Fruit fly (Drosophila melanogaster) whole organism, embryonic: Measurements from ENCODE around the gene CG7029.

Experiments used
- Atf-2 ChIP-seq: fragments of 200-800 bp; sonication (Bioruptor generic); optimal IDR thresholded peaks from 2 replicates; lab custom pipeline; 2016; ENCODE audit warnings: missing biosample characterization, missing genetic modification characterization
- Blimp-1 ChIP-seq: fragments of 200-800 bp; sonication (Bioruptor generic); optimal IDR thresholded peaks from 3 replicates; lab custom pipeline; 2018; ENCODE audit warnings: missing biosample characterization, missing genetic modification characterization, mild to moderate bottlenecking, moderate library complexity, missing genetic modification reagents
- CG10209 ChIP-seq: fragments of 200-800 bp; sonication (Bioruptor generic); optimal IDR thresholded peaks from 3 replicates; lab custom pipeline; 2017; ENCODE audit warnings: missing biosample characterization, mild to moderate bottlenecking, missing genetic modification characterization, missing genetic modification reagents
- CG10274 ChIP-seq: fragments of 200-800 bp; sonication (Bioruptor generic); optimal IDR thresholded peaks from 3 replicates; lab custom pipeline; 2017; ENCODE audit warnings: missing biosample characterization, mild to moderate bottlenecking, missing genetic modification characterization
- CG12071 ChIP-seq: fragments of 200-800 bp; sonication (Bioruptor generic); optimal IDR thresholded peaks from 3 replicates; lab custom pipeline; 2018; ENCODE audit warnings: missing biosample characterization, mild to moderate bottlenecking, missing genetic modification characterization
- CG13894 ChIP-seq: fragments of 200-800 bp; sonication (Bioruptor generic); optimal IDR thresholded peaks from 3 replicates; lab custom pipeline; 2018; ENCODE audit warnings: missing biosample characterization, mild to moderate bottlenecking, missing genetic modification characterization, moderate library complexity
- CG15269 ChIP-seq: fragments of 200-800 bp; sonication (Bioruptor generic); optimal IDR thresholded peaks from 2 replicates; lab custom pipeline; 2018; ENCODE audit warnings: missing biosample characterization, mild to moderate bottlenecking, missing genetic modification characterization, moderate library complexity
- CG16813 ChIP-seq: fragments of 200-800 bp; sonication (Bioruptor generic); IDR thresholded peaks from 3 replicates; pipeline ENCODE4 v1.3.6; 2022; ENCODE audit warnings: missing biosample characterization, missing genetic modification characterization; ENCODE audit not compliant: partially characterized antibody
- CG17361 ChIP-seq: fragments of 200-800 bp; sonication (Bioruptor generic); IDR thresholded peaks from 3 replicates; pipeline ENCODE4 v1.3.6; 2022; ENCODE audit warnings: missing biosample characterization, missing genetic modification characterization
- CG31365 ChIP-seq: fragments of 200-800 bp; sonication (Bioruptor generic); optimal IDR thresholded peaks from 2 replicates; lab custom pipeline; 2018; ENCODE audit warnings: missing biosample characterization, mild to moderate bottlenecking, missing genetic modification characterization
- CG3163 ChIP-seq: fragments of 200-800 bp; sonication (Bioruptor generic); optimal IDR thresholded peaks from 3 replicates; lab custom pipeline; 2016; ENCODE audit warnings: missing biosample characterization, missing genetic modification characterization
- CG3995 ChIP-seq: fragments of 200-800 bp; sonication (Bioruptor generic); optimal IDR thresholded peaks from 3 replicates; lab custom pipeline; 2016; ENCODE audit warnings: missing biosample characterization, missing genetic modification characterization
- CG7357 ChIP-seq: fragments of 200-800 bp; sonication (Bioruptor generic); IDR thresholded peaks from 3 replicates; pipeline ENCODE4 v1.3.6; 2022; ENCODE audit warnings: missing biosample characterization, missing genetic modification characterization
- CG7963 ChIP-seq: fragments of 200-800 bp; sonication (Bioruptor generic); IDR thresholded peaks from 3 replicates; pipeline ENCODE4 v1.3.6; 2022; ENCODE audit warnings: missing biosample characterization, missing genetic modification characterization; ENCODE audit not compliant: partially characterized antibody
- CG8089 ChIP-seq: fragments of 200-800 bp; sonication (Bioruptor generic); optimal IDR thresholded peaks from 3 replicates; lab custom pipeline; 2016; ENCODE audit warnings: missing biosample characterization, missing genetic modification characterization
- CG8290 ChIP-seq, 3 experiments: fragments of 200-800 bp; sonication (Bioruptor generic); optimal IDR thresholded peaks; 2 replicates each; lab custom pipeline; 2016 to 2019; ENCODE audit warnings: missing biosample characterization in 3 of 3, missing genetic modification characterization in 3 of 3, mild to moderate bottlenecking in 2 of 3, moderate library complexity in 1 of 3
- CG8359 ChIP-seq: fragments of 200-800 bp; sonication (Bioruptor generic); optimal IDR thresholded peaks from 2 replicates; lab custom pipeline; 2017; ENCODE audit warnings: missing biosample characterization, mild to moderate bottlenecking, missing genetic modification characterization, borderline replicate concordance
- Camta ChIP-seq: fragments of 200-800 bp; sonication (Bioruptor generic); optimal IDR thresholded peaks from 2 replicates; lab custom pipeline; 2016; ENCODE audit warnings: missing biosample characterization, missing genetic modification characterization
- CrebB ChIP-seq: fragments of 200-800 bp; sonication (Bioruptor generic); optimal IDR thresholded peaks from 3 replicates; lab custom pipeline; 2018; ENCODE audit warnings: missing biosample characterization, mild to moderate bottlenecking, missing genetic modification characterization
- D19A ChIP-seq: fragments of 200-800 bp; optimal IDR thresholded peaks from 3 replicates; lab custom pipeline; 2019; ENCODE audit warnings: missing biosample characterization, mild to moderate bottlenecking, missing genetic modification characterization, moderate library complexity
- HLHmδ ChIP-seq: fragments of 200-800 bp; sonication (Bioruptor generic); optimal IDR thresholded peaks from 2 replicates; lab custom pipeline; 2018; ENCODE audit warnings: missing biosample characterization, mild to moderate bottlenecking, missing genetic modification characterization, moderate library complexity
- HmgZ ChIP-seq: fragments of 200-800 bp; sonication (Bioruptor generic); optimal IDR thresholded peaks from 2 replicates; lab custom pipeline; 2018; ENCODE audit warnings: missing biosample characterization, mild to moderate bottlenecking, missing genetic modification characterization
- Tbp ChIP-seq: fragments of >200 bp; optimal IDR thresholded peaks from 2 replicates; lab custom pipeline; 2018; ENCODE audit warnings: missing biosample characterization, missing genetic modification characterization
- cato ChIP-seq: fragments of 200-800 bp; sonication (Bioruptor generic); optimal IDR thresholded peaks from 2 replicates; lab custom pipeline; 2016; ENCODE audit warnings: missing biosample characterization, missing genetic modification characterization, borderline replicate concordance
- chm ChIP-seq: fragments of 200-800 bp; sonication (Bioruptor generic); IDR thresholded peaks from 2 replicates; pipeline ENCODE4 v1.3.6; 2022; ENCODE audit warnings: missing biosample characterization, missing genetic modification characterization
- danr ChIP-seq: fragments of 200-800 bp; sonication (Bioruptor generic); IDR thresholded peaks from 2 replicates; pipeline ENCODE4 v1.3.6; 2022; ENCODE audit warnings: missing biosample characterization, missing genetic modification characterization
- dati ChIP-seq: fragments of 200-800 bp; sonication (Bioruptor generic); IDR thresholded peaks from 2 replicates; pipeline ENCODE4 v1.3.6; 2022; ENCODE audit warnings: missing biosample characterization, missing genetic modification characterization
- disco-r ChIP-seq: fragments of 200-800 bp; sonication (Bioruptor generic); optimal IDR thresholded peaks from 2 replicates; lab custom pipeline; 2016; ENCODE audit warnings: missing biosample characterization, missing genetic modification characterization
- dm ChIP-seq: fragments of 200-800 bp; sonication (Bioruptor generic); optimal IDR thresholded peaks from 3 replicates; lab custom pipeline; 2016; ENCODE audit warnings: missing biosample characterization, missing genetic modification characterization
- dmrt11E ChIP-seq: fragments of 200-800 bp; sonication (Bioruptor generic); optimal IDR thresholded peaks from 3 replicates; lab custom pipeline; 2018; ENCODE audit warnings: missing biosample characterization, mild to moderate bottlenecking, missing genetic modification characterization, moderate library complexity
- en ChIP-seq: fragments of 200-800 bp; sonication (Bioruptor generic); optimal IDR thresholded peaks from 2 replicates; lab custom pipeline; 2016; ENCODE audit warnings: missing biosample characterization, missing genetic modification characterization
- fd3F ChIP-seq: fragments of 200-800 bp; sonication (Bioruptor generic); optimal IDR thresholded peaks from 2 replicates; lab custom pipeline; 2018; ENCODE audit warnings: missing biosample characterization, mild to moderate bottlenecking, missing genetic modification characterization, moderate library complexity
- fd96Cb ChIP-seq: fragments of 200-800 bp; sonication (Bioruptor generic); optimal IDR thresholded peaks from 2 replicates; lab custom pipeline; 2018; ENCODE audit warnings: missing biosample characterization, mild to moderate bottlenecking, missing genetic modification characterization, moderate library complexity
- hkb ChIP-seq, 2 experiments: fragments of 200-800 bp in 1 of 2; fragments of >200 bp in 1 of 2; sonication (Bioruptor generic) in 1 of 2; IDR thresholded peaks in 1 of 2; optimal IDR thresholded peaks in 1 of 2; 2 replicates each; pipeline versions ENCODE4 v1.3.6 to Lab custom; 2017 to 2022; ENCODE audit warnings: missing biosample characterization in 1 of 2, missing genetic modification characterization in 1 of 2
- kay ChIP-seq: fragments of 200-800 bp; sonication (Bioruptor generic); optimal IDR thresholded peaks from 2 replicates; lab custom pipeline; 2016; ENCODE audit warnings: missing biosample characterization, missing genetic modification characterization
- mam ChIP-seq: fragments of 200-800 bp; sonication (Bioruptor generic); optimal IDR thresholded peaks from 3 replicates; lab custom pipeline; 2016; ENCODE audit warnings: missing biosample characterization, missing genetic modification characterization
- pb ChIP-seq: fragments of 200-800 bp; sonication (Bioruptor generic); optimal IDR thresholded peaks from 3 replicates; lab custom pipeline; 2016; ENCODE audit warnings: missing biosample characterization, missing genetic modification characterization
- pfk ChIP-seq: fragments of 200-800 bp; sonication (Bioruptor generic); optimal IDR thresholded peaks from 2 replicates; lab custom pipeline; 2018; ENCODE audit warnings: missing biosample characterization, mild to moderate bottlenecking, missing genetic modification characterization, moderate library complexity
- prd ChIP-seq, 3 experiments: fragments of >200 bp in 2 of 3; fragments of 200-800 bp in 1 of 3; sonication (Bioruptor generic) in 1 of 3; optimal IDR thresholded peaks in 2 of 3; IDR thresholded peaks in 1 of 3; 2 replicates in 2 of 3; 3 replicates in 1 of 3; pipeline versions ENCODE4 v1.3.6 to Lab custom; 2017 to 2022; ENCODE audit warnings: missing biosample characterization in 1 of 3, missing genetic modification characterization in 1 of 3
- row ChIP-seq: fragments of 200-800 bp; sonication (Bioruptor generic); IDR thresholded peaks from 3 replicates; pipeline ENCODE4 v1.3.6; 2022; ENCODE audit warnings: missing biosample characterization, missing genetic modification characterization
- salm ChIP-seq: fragments of 200-800 bp; sonication (Bioruptor generic); optimal IDR thresholded peaks from 2 replicates; lab custom pipeline; 2018; ENCODE audit warnings: missing biosample characterization, mild to moderate bottlenecking, missing genetic modification characterization
- sisA ChIP-seq: fragments of 200-800 bp; sonication (Bioruptor generic); IDR thresholded peaks from 2 replicates; pipeline ENCODE4 v1.3.6; 2022; ENCODE audit warnings: missing biosample characterization, missing genetic modification characterization
- stwl ChIP-seq: fragments of 200-800 bp; sonication (Bioruptor generic); optimal IDR thresholded peaks from 3 replicates; lab custom pipeline; 2018; ENCODE audit warnings: missing biosample characterization, mild to moderate bottlenecking, missing genetic modification characterization, moderate library complexity
- ttk ChIP-seq: fragments of 200-800 bp; sonication (Bioruptor generic); IDR thresholded peaks from 2 replicates; pipeline ENCODE4 v2.1.2; 2022; ENCODE audit warnings: missing biosample characterization, missing genetic modification characterization
- wdn ChIP-seq: fragments of 200-800 bp; sonication (Bioruptor generic); IDR thresholded peaks from 2 replicates; pipeline ENCODE4 v1.3.6; 2022; ENCODE audit warnings: missing biosample characterization, missing genetic modification characterization
- zen2 ChIP-seq: fragments of 200-800 bp; sonication (Bioruptor generic); IDR thresholded peaks from 3 replicates; pipeline ENCODE4 v1.3.6; 2022; ENCODE audit warnings: missing biosample characterization, missing genetic modification characterization; ENCODE audit not compliant: partially characterized antibody

CG7029 gene

DNA sequence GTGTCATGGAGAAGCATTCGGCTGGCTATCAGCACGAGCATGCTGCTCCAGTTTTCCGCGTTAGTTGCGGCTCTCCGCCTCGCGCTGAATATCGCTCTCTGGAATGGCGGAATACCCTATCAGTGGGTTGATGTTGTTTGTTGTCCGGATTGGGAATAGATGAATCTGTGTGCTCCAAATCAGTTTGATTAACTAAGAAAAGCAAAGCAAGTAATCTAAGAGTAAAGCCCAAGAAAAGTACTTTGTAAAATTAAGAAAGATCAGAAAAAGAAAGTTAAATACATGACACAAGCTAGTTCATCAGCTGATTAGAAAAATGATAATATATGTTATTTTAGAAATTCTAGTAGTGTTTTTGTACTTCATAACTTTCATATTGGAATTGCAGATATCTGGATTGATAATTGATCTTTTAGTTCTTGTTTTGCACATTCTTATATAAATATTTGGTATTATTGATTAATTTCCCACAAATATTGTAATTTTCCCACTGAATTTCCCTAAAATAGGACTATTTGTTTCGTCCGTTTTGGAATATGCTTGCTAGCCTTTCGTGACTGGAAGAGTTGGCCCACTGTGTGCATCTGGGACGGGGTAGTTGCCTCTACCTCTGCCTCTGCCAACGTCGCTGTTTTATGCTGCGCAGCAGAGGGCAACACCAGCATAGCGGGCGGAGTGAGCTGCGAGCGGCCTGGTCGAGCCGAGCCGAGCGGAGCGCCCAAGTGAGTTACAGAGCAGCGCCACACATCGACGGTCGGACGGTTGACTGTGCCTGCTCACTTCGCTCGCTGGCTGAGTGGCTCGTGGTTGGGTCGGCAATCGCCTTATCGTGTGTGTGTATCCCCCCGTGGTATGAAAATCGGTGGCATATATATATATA lies 3.4 kb downstream of the CG7029 start (continued):
- peak; percentile 28 for TF ChIP-seq fd3F
- TF ChIP-seq salm (tag; lab: Kevin White, UChicago): no peak
- peak; percentile 61 for TF ChIP-seq CG10209 (GFP tag; lab: Kevin White, UChicago)
- peak; percentile 51 for TF ChIP-seq Blimp-1 (GFP tag; lab: Kevin White, UChicago)
- peak; percentile 38 for TF ChIP-seq CG12071 (GFP tag; lab: Kevin White, UChicago)
- TF ChIP-seq stwl (tag; lab: Kevin White, UChicago): no peak
- TF ChIP-seq CrebB (tag; lab: Kevin White, UChicago): peak; percentile 11
- TF ChIP-seq prd (optimal IDR thresholded peaks at IDR 0.05; lab: Kevin White, UChicago): no peak
- TF ChIP-seq prd (GFP tag; IDR thresholded peaks at IDR 0.05; lab: Robert Waterston, UW): peak; percentile 49; the same call in 2 of the 3 replicates
- TF ChIP-seq CG8359 (GFP tag; lab: Kevin White, UChicago): no peak
- peak; percentile 22 for TF ChIP-seq disco-r (GFP tag; lab: Kevin White, UChicago)
- TF ChIP-seq HmgZ: no peak
- TF ChIP-seq dati (GFP tag; lab: Robert Waterston, UW): no peak
- TF ChIP-seq zen2: 0 out of 3 replicates have a peak, but pooled peaks have one; percentile 5
- no peak for TF ChIP-seq HLHmδ (GFP tag; lab: Kevin White, UChicago)
- TF ChIP-seq D19A (tag; lab: Kevin White, UChicago): peak; percentile 92
- TF ChIP-seq pfk (GFP tag; lab: Kevin White, UChicago): no peak
- TF ChIP-seq ttk (GFP tag; lab: Robert Waterston, UW): peak; percentile 9; the same call in 1 of the 2 replicates
- TF ChIP-seq hkb (optimal IDR thresholded peaks at IDR 0.05; lab: Kevin White, UChicago): no peak
- peak; percentile 14; the same call in 1 of the 2 replicates for TF ChIP-seq hkb (GFP tag; IDR thresholded peaks at IDR 0.05; lab: Robert Waterston, UW)
- TF ChIP-seq Atf-2: peak; percentile 55
- TF ChIP-seq Camta (GFP tag; lab: Kevin White, UChicago): peak; percentile 64
- no peak for TF ChIP-seq pb (GFP tag; lab: Kevin White, UChicago)
- TF ChIP-seq danr: 0 out of 2 replicates have a peak, but pooled peaks have one; percentile 8
- TF ChIP-seq dmrt11E (tag; lab: Kevin White, UChicago): no peak
- no peak for TF ChIP-seq kay (GFP tag; lab: Kevin White, UChicago)
- peak; percentile 52; the same call in 1 of the 2 replicates for TF ChIP-seq sisA (GFP tag; lab: Robert Waterston, UW)
- TF ChIP-seq mam (GFP tag; lab: Kevin White, UChicago): peak; percentile 58
- TF ChIP-seq CG16813: no peak
- no peak for TF ChIP-seq cato (GFP tag; lab: Kevin White, UChicago)
- no peak for TF ChIP-seq Tbp (GFP tag; lab: Kevin White, UChicago)
- TF ChIP-seq CG8089: no peak
- peak; percentile 35; the same call in 1 of the 2 replicates for TF ChIP-seq wdn
- TF ChIP-seq en (GFP tag; lab: Kevin White, UChicago): no peak
- TF ChIP-seq CG8290 (GFP tag; optimal IDR thresholded peaks at IDR 0.05; lab: Kevin White, UChicago): no peak
- peak in 1 of 2 experiments; percentile 73 for TF ChIP-seq CG8290 (tag; optimal IDR thresholded peaks at IDR 0.05; lab: Kevin White, UChicago)
- peak; percentile 81 for TF ChIP-seq CG15269 (tag; lab: Kevin White, UChicago)
- no peak for TF ChIP-seq CG3163
- 0 out of 3 replicates have a peak, but pooled peaks have one; percentile 6 for TF ChIP-seq CG7357 (GFP tag; lab: Robert Waterston, UW)
- TF ChIP-seq CG17361 (GFP tag; lab: Robert Waterston, UW): peak; percentile 91
- TF ChIP-seq CG31365 (tag; lab: Kevin White, UChicago): no peak
- TF ChIP-seq row: peak; percentile 85
- TF ChIP-seq chm (GFP tag; lab: Robert Waterston, UW): peak; percentile 83
- TF ChIP-seq CG7963: no peak
- TF ChIP-seq fd96Cb (tag; lab: Kevin White, UChicago): peak; percentile 59
- no peak for TF ChIP-seq CG3995
- peak; percentile 8 for TF ChIP-seq dm
- peak; percentile 8 for TF ChIP-seq CG10274
- peak; percentile 9 for TF ChIP-seq CG13894 (tag; lab: Kevin White, UChicago)
